Worm (Caenorhabditis elegans): ENCODE results near the gene C47A4.3.
A peak's percentile ranks its signal among the peaks of the same experiment; 100 is the strongest.

Gene C47A4.3

DNA sequence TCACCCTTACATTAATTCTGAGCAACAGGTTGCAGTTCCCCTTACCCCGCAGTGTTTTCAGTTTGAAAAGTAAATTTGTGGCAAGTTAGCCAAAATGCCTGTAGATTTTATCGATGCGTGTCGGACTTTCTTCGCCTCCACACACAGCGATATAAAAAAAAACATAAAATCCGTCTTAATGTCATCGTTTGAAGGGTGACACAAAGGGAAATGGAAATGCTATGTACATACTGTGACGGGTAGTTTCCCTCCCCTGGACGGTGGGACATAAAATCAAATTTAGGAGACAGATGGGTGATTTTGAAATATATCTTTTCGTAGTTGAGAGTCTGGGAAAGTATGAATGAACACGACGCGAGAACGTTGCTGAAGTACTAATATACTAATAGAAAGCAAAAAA, 49.6 kb downstream of the C47A4.3 start:
- no peak for TF ChIP-seq ztf-4 (tag; optimal IDR thresholded peaks at IDR 0.05)
- TF ChIP-seq lin-13 (GFP tag; optimal IDR thresholded peaks at IDR 0.05), result no peak
- no peak for TF ChIP-seq alr-1 (tag; optimal IDR thresholded peaks at IDR 0.05; ENCODE audit: borderline replicate concordance)
- TF ChIP-seq fkh-8 (tag; optimal IDR thresholded peaks at IDR 0.05), result no peak
- TF ChIP-seq ceh-88 (GFP tag; IDR thresholded peaks at IDR 0.05), result no peak
- no peak for TF ChIP-seq nhr-76 (tag; optimal IDR thresholded peaks at IDR 0.05)
- no peak for TF ChIP-seq hpl-2 (GFP tag; optimal IDR thresholded peaks at IDR 0.05)
- no peak for TF ChIP-seq Y116A8C.19 (tag; optimal IDR thresholded peaks at IDR 0.05; ENCODE audit: borderline replicate concordance)
- TF ChIP-seq tbx-2 (tag; optimal IDR thresholded peaks at IDR 0.05), result no peak
- TF ChIP-seq mdl-1 (tag; optimal IDR thresholded peaks at IDR 0.05), result no peak
- peak; percentile 4 for TF ChIP-seq irx-1 (tag; optimal IDR thresholded peaks at IDR 0.05)
- no peak for TF ChIP-seq lsy-2 (tag; optimal IDR thresholded peaks at IDR 0.05)
- no peak for TF ChIP-seq tlp-1 (tag; optimal IDR thresholded peaks at IDR 0.05)
- no peak for TF ChIP-seq nhr-47 (tag; optimal IDR thresholded peaks at IDR 0.05)
- no peak for TF ChIP-seq lir-3 (tag; optimal IDR thresholded peaks at IDR 0.05; ENCODE audit: poor library complexity)
- no peak for TF ChIP-seq sptf-1 (tag; optimal IDR thresholded peaks at IDR 0.05)
- TF ChIP-seq grh-1 (GFP tag; IDR thresholded peaks at IDR 0.05), result no peak
- no peak for TF ChIP-seq nhr-237 (tag; optimal IDR thresholded peaks at IDR 0.05)
- no peak for TF ChIP-seq C16A3.4 (tag; optimal IDR thresholded peaks at IDR 0.05)
- no peak for TF ChIP-seq ces-1 (GFP tag; optimal IDR thresholded peaks at IDR 0.05)
- no peak for TF ChIP-seq ceh-8 (GFP tag; optimal IDR thresholded peaks at IDR 0.05)
- TF ChIP-seq nhr-11 (tag; optimal IDR thresholded peaks at IDR 0.05), result no peak
- TF ChIP-seq unc-98 (GFP tag; IDR thresholded peaks at IDR 0.05), result no peak
- no peak for TF ChIP-seq nhr-90 (tag; optimal IDR thresholded peaks at IDR 0.05; ENCODE audit: poor library complexity)
- TF ChIP-seq C04F5.9 (tag; optimal IDR thresholded peaks at IDR 0.05), result no peak
- TF ChIP-seq nhr-85 (tag), result peak; percentile 30
- TF ChIP-seq xbp-1 (tag; optimal IDR thresholded peaks at IDR 0.05), result no peak
- TF ChIP-seq lin-14 (GFP tag; optimal IDR thresholded peaks at IDR 0.05), result peak; percentile 13
- TF ChIP-seq blmp-1 (tag; optimal IDR thresholded peaks at IDR 0.05), result peak; percentile 62
- TF ChIP-seq efl-1 (optimal IDR thresholded peaks at IDR 0.05), result no peak
- peak in 1 of 2 experiments; percentile 84 for TF ChIP-seq efl-1 (GFP tag; optimal IDR thresholded peaks at IDR 0.05 in 1 of 2)
- no peak for TF ChIP-seq dsc-1 (tag; optimal IDR thresholded peaks at IDR 0.05)
- TF ChIP-seq nhr-19 (GFP tag; conservative IDR thresholded peaks at IDR 0.05), result no peak
- TF ChIP-seq efl-3 (GFP tag; optimal IDR thresholded peaks at IDR 0.05), result no peak
- TF ChIP-seq egl-13 (tag; optimal IDR thresholded peaks at IDR 0.05), result no peak

Data from whole organism, L1 larva.